Fruit fly (Drosophila melanogaster): ENCODE data around the gene smash.

smash gene

DNA sequence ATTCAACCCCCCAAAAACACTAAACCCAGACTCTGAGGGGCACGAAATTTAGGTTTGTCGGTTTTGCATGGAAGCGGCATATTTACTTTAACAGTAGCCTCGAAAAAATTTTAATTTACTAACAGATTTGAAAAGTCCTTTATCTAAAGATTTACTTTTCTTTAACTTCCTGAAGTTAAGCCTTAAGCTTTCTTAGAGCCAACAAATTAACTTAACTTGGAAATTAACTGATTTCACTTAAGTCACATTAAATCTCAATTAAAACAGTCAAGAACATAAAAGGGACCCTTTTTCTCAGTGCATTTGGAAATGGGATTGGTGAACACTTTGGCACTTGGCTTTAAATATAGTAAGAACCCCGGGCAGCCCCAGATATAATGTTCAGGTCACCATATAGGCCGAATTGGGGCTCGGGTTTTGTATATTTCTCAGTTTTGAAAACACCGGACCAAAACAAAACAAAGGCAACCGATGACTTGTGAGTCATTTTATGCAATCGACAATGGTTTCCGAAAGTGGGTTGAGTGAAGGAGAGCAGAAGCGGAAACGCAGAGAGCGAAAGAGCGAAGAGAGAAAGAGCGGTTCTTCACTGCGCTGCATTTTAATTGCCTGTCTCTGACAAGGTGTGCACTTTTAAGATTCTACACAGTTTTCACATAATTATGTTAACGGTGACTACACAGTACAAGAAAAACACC is 79.3 kb downstream of the smash start (continued):
- TF ChIP-seq CG8632 (GFP tag; optimal IDR thresholded peaks at IDR 0.05) (peak; percentile 3), Hr38 (GFP tag; optimal IDR thresholded peaks at IDR 0.05) (no peak), Ets21C (GFP tag; optimal IDR thresholded peaks at IDR 0.05) (no peak), Gug (GFP tag; IDR thresholded peaks at IDR 0.05) (no peak), dsx (GFP tag; optimal IDR thresholded peaks at IDR 0.05; ENCODE audit: poor library complexity, severe bottlenecking) (peak; percentile 9), CG10669 (GFP tag; optimal IDR thresholded peaks at IDR 0.05) (peak; percentile 6), esn (GFP tag; optimal IDR thresholded peaks at IDR 0.05) (peak; percentile 48), acj6 (GFP tag; optimal IDR thresholded peaks at IDR 0.05) (peak; percentile 11), Lpt (GFP tag; optimal IDR thresholded peaks at IDR 0.05) (no peak), CG11902 (GFP tag; optimal IDR thresholded peaks at IDR 0.05) (no peak), Eip75B (GFP tag; optimal IDR thresholded peaks at IDR 0.05) (peak; percentile 4), achi (GFP tag; optimal IDR thresholded peaks at IDR 0.05) (peak; percentile 49), fd85E (GFP tag; optimal IDR thresholded peaks at IDR 0.05) (no peak), CG8119 (GFP tag; IDR thresholded peaks at IDR 0.05) (no peak), Sox15 (GFP tag; optimal IDR thresholded peaks at IDR 0.05) (no peak), spab (GFP tag; optimal IDR thresholded peaks at IDR 0.05) (peak; percentile 23), Smox (GFP tag; optimal IDR thresholded peaks at IDR 0.05) (peak; percentile 44), Sox14 (GFP tag; optimal IDR thresholded peaks at IDR 0.05) (peak; percentile 40), Blimp-1 (GFP tag; optimal IDR thresholded peaks at IDR 0.05) (no peak), cyc (GFP tag; optimal IDR thresholded peaks at IDR 0.05) (peak; percentile 19), CG16779 (tag; optimal IDR thresholded peaks at IDR 0.05) (no peak), eg (GFP tag; IDR thresholded peaks at IDR 0.05) (no peak), fd59A (GFP tag; optimal IDR thresholded peaks at IDR 0.05) (no peak), OdsH (GFP tag; optimal IDR thresholded peaks at IDR 0.05) (peak; percentile 47), CG9139 (GFP tag; optimal IDR thresholded peaks at IDR 0.05) (peak; percentile 1), dac (GFP tag; optimal IDR thresholded peaks at IDR 0.05) (no peak), CG6276 (GFP tag; optimal IDR thresholded peaks at IDR 0.05) (peak; percentile 33), CG11294 (GFP tag; IDR thresholded peaks at IDR 0.05) (no peak), pdm3 (GFP tag; optimal IDR thresholded peaks at IDR 0.05) (peak; percentile 21)

DNA sequence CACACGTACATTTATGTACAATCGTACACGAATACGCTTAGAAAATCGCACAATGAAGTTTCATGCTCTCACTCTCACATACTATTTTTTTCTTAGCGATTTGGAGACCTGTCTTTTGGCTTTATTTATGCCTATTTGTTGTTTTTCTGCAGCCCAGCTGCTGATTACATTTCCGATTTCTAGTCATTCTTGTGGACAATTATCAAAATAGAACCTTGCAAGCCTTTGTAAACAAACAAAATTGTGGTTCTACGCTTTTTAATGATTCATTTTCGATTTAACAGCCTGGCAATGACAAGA is 79.8 kb downstream of the smash start:
- no peak for TF ChIP-seq CG8119 (GFP tag; IDR thresholded peaks at IDR 0.05)
- no peak for TF ChIP-seq CG10631 (GFP tag; optimal IDR thresholded peaks at IDR 0.05)
- no peak for TF ChIP-seq Hr4 (GFP tag; optimal IDR thresholded peaks at IDR 0.05)
- no peak for TF ChIP-seq svp (GFP tag)
- TF ChIP-seq CG6792 (GFP tag; optimal IDR thresholded peaks at IDR 0.05), result no peak
- TF ChIP-seq CG8632 (GFP tag; optimal IDR thresholded peaks at IDR 0.05), result no peak
- TF ChIP-seq spab (GFP tag; optimal IDR thresholded peaks at IDR 0.05), result no peak
- no peak for TF ChIP-seq CG31627 (GFP tag; optimal IDR thresholded peaks at IDR 0.05)
- no peak for TF ChIP-seq achi (GFP tag; optimal IDR thresholded peaks at IDR 0.05)
- no peak for TF ChIP-seq CG4318 (GFP tag; optimal IDR thresholded peaks at IDR 0.05)
- TF ChIP-seq pdm3 (GFP tag; optimal IDR thresholded peaks at IDR 0.05), result no peak
- no peak for TF ChIP-seq Eip93F (GFP tag; optimal IDR thresholded peaks at IDR 0.05)
- TF ChIP-seq CG6854 (GFP tag; optimal IDR thresholded peaks at IDR 0.05), result no peak
- no peak for TF ChIP-seq Blimp-1 (GFP tag; optimal IDR thresholded peaks at IDR 0.05)
- TF ChIP-seq ss (GFP tag; optimal IDR thresholded peaks at IDR 0.05), result no peak
- TF ChIP-seq Met (GFP tag; optimal IDR thresholded peaks at IDR 0.05), result no peak
- no peak for TF ChIP-seq fkh (GFP tag; optimal IDR thresholded peaks at IDR 0.05)
